Fruit fly (Drosophila melanogaster) whole organism, pupa: ENCODE measurements around the gene CG14014.

Experiments used
- CG10348 ChIP-seq: fragments of 200-800 bp; sonication (Bioruptor generic); IDR thresholded peaks from 2 replicates; pipeline ENCODE4 v1.3.6; 2022; ENCODE audit warnings: missing biosample characterization, missing genetic modification characterization
- CG12605 ChIP-seq: fragments of 200-800 bp; sonication (Bioruptor generic); IDR thresholded peaks from 2 replicates; pipeline ENCODE4 v1.3.6; 2022; ENCODE audit warnings: missing biosample characterization, missing genetic modification characterization
- CG13204 ChIP-seq: fragments of 200-800 bp; sonication (Bioruptor generic); optimal IDR thresholded peaks from 2 replicates; lab custom pipeline; 2018; ENCODE audit warnings: missing biosample characterization, mild to moderate bottlenecking, missing genetic modification characterization, moderate library complexity
- CG14655 ChIP-seq: fragments of 200-800 bp; sonication (Bioruptor generic); optimal IDR thresholded peaks from 3 replicates; lab custom pipeline; 2017; ENCODE audit warnings: mild to moderate bottlenecking, missing biosample characterization, missing genetic modification reagents, missing genetic modification characterization
- CG15710 ChIP-seq: fragments of 200-800 bp; sonication (Bioruptor generic); optimal IDR thresholded peaks from 2 replicates; lab custom pipeline; 2018; ENCODE audit warnings: missing biosample characterization, mild to moderate bottlenecking, missing genetic modification characterization, moderate library complexity
- CG17806 ChIP-seq: fragments of 200-800 bp; sonication (Bioruptor generic); optimal IDR thresholded peaks from 2 replicates; lab custom pipeline; 2018; ENCODE audit warnings: missing biosample characterization, mild to moderate bottlenecking, missing genetic modification characterization, moderate library complexity
- CG32121 ChIP-seq: fragments of 200-800 bp; sonication (Bioruptor generic); IDR thresholded peaks from 2 replicates; pipeline ENCODE4 v1.3.6; 2022; ENCODE audit warnings: missing biosample characterization, missing genetic modification characterization
- CG34367 ChIP-seq: fragments of 200-800 bp; sonication (Bioruptor generic); optimal IDR thresholded peaks from 2 replicates; lab custom pipeline; 2018; ENCODE audit warnings: missing biosample characterization, mild to moderate bottlenecking, missing genetic modification characterization
- CG4496 ChIP-seq: fragments of 200-800 bp; sonication (Bioruptor generic); IDR thresholded peaks from 3 replicates; pipeline ENCODE4 v1.3.6; 2022; ENCODE audit warnings: missing biosample characterization, missing genetic modification characterization
- CG8159 ChIP-seq: fragments of 200-800 bp; sonication (Bioruptor generic); optimal IDR thresholded peaks from 3 replicates; lab custom pipeline; 2018; ENCODE audit warnings: missing biosample characterization, mild to moderate bottlenecking, missing genetic modification characterization, moderate library complexity
- CG8301 ChIP-seq: fragments of 200-800 bp; sonication (Bioruptor generic); optimal IDR thresholded peaks from 2 replicates; lab custom pipeline; 2018; ENCODE audit warnings: missing biosample characterization, mild to moderate bottlenecking, missing genetic modification characterization
- CG9948 ChIP-seq: fragments of 200-800 bp; sonication (Bioruptor generic); optimal IDR thresholded peaks from 2 replicates; lab custom pipeline; 2018; ENCODE audit warnings: missing biosample characterization, mild to moderate bottlenecking, missing genetic modification characterization, moderate library complexity
- D1 ChIP-seq: fragments of 200-800 bp; sonication (Bioruptor generic); optimal IDR thresholded peaks from 2 replicates; lab custom pipeline; 2018; ENCODE audit warnings: missing biosample characterization, mild to moderate bottlenecking, missing genetic modification characterization, moderate library complexity
- EcR ChIP-seq: fragments of 200-800 bp; sonication (Bioruptor generic); optimal IDR thresholded peaks from 3 replicates; lab custom pipeline; 2019; ENCODE audit warnings: missing biosample characterization, missing genetic modification characterization, mild to moderate bottlenecking, moderate library complexity, missing genetic modification reagents
- Ets98B ChIP-seq: fragments of 200-800 bp; sonication (Bioruptor generic); IDR thresholded peaks from 2 replicates; pipeline ENCODE4 v1.3.6; 2022; ENCODE audit warnings: missing biosample characterization, missing genetic modification characterization
- Pif1A ChIP-seq: fragments of 200-800 bp; sonication (Bioruptor generic); optimal IDR thresholded peaks from 3 replicates; lab custom pipeline; 2016; ENCODE audit warnings: missing biosample characterization, missing genetic modification characterization
- Pif1B ChIP-seq: fragments of 200-800 bp; sonication (Bioruptor generic); optimal IDR thresholded peaks from 3 replicates; lab custom pipeline; 2016; ENCODE audit warnings: missing biosample characterization, missing genetic modification characterization
- Snoo ChIP-seq: fragments of 200-800 bp; sonication (Bioruptor generic); optimal IDR thresholded peaks from 3 replicates; lab custom pipeline; 2017; ENCODE audit warnings: missing biosample characterization, mild to moderate bottlenecking, missing genetic modification characterization, inconsistent platforms
- fd96Ca ChIP-seq: fragments of 200-800 bp; sonication (Bioruptor generic); IDR thresholded peaks from 3 replicates; pipeline ENCODE4 v1.3.6; 2022; ENCODE audit warnings: missing biosample characterization, missing genetic modification characterization
- gl ChIP-seq: fragments of 200-800 bp; sonication (Bioruptor generic); optimal IDR thresholded peaks from 2 replicates; lab custom pipeline; 2018; ENCODE audit warnings: missing biosample characterization, mild to moderate bottlenecking, missing genetic modification characterization
- rn ChIP-seq: fragments of 200-800 bp; sonication (Bioruptor generic); IDR thresholded peaks from 2 replicates; pipeline ENCODE4 v1.3.6; 2022; ENCODE audit warnings: missing biosample characterization, missing genetic modification characterization

CG14014 gene

dm6 chr2L:5567103-5567502 is 16.5 kb upstream of the CG14014 start:
- TF ChIP-seq CG15710 (peak; percentile 64), Pif1A (peak; percentile 20), CG14655 (GFP tag; lab: Kevin White, UChicago) (peak; percentile 63), Pif1B (GFP tag; lab: Kevin White, UChicago) (peak; percentile 0), gl (no peak), CG34367 (peak; percentile 30), CG4496 (GFP tag; lab: Robert Waterston, UW) (peak; percentile 89), CG17806 (peak; percentile 60), CG32121 (GFP tag; lab: Robert Waterston, UW) (peak; percentile 72; the same call in 1 of the 2 replicates), fd96Ca (GFP tag; lab: Robert Waterston, UW) (peak; percentile 44; the same call in 1 of the 3 replicates), CG8301 (tag; lab: Kevin White, UChicago) (peak; percentile 63), CG12605 (GFP tag; lab: Robert Waterston, UW) (peak; percentile 81), EcR (GFP tag; lab: Kevin White, UChicago) (no peak), CG10348 (GFP tag; lab: Robert Waterston, UW) (no peak), CG8159 (peak; percentile 71), D1 (no peak), CG13204 (GFP tag; lab: Kevin White, UChicago) (no peak), Ets98B (peak; percentile 84), Snoo (tag; lab: Kevin White, UChicago) (no peak), rn (GFP tag; lab: Robert Waterston, UW) (peak; percentile 40; the same call in 1 of the 2 replicates), CG9948 (tag; lab: Kevin White, UChicago) (peak; percentile 57)

DNA sequence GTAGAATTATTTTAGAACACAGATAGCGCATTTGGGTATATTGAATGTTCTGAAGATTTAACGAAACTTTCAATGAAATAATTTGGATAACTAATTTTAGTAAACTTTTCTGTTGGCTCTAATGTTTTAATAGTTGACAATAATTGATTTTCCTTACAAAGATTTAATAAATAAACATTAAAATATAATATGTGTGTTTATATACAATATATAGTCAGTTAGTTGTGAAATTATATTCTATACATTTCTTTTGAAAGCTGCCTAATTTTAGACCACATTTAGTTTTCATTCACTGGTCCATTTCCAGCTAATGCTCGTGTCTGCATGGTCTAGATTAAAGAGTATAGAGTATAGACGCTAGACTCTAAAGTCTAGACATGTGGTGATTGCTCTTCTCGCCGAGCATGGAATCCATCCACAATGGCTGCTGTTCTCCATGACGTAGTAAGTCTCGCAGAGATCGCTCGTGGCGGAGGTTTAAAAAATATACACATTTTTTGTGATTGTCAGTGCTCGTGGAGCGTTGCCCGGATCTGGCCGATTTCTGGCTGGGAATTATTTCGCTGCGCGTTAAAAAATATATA is 8.3 kb upstream of the CG14014 start, which contains the start of gene GluRIIB:
Gene GluRIIB, plus strand, starts transcription at position 534 of the 584 bp plus-strand sequence.
- peak; percentile 20 for TF ChIP-seq CG14655 (GFP tag; lab: Kevin White, UChicago)
- no peak for TF ChIP-seq CG17806
- no peak for TF ChIP-seq CG15710
- no peak for TF ChIP-seq CG12605 (GFP tag; lab: Robert Waterston, UW)
- TF ChIP-seq CG32121 (GFP tag; lab: Robert Waterston, UW) = no peak
- no peak for TF ChIP-seq CG8159
- TF ChIP-seq rn (GFP tag; lab: Robert Waterston, UW) = no peak
- no peak for TF ChIP-seq CG8301 (tag; lab: Kevin White, UChicago)

DNA sequence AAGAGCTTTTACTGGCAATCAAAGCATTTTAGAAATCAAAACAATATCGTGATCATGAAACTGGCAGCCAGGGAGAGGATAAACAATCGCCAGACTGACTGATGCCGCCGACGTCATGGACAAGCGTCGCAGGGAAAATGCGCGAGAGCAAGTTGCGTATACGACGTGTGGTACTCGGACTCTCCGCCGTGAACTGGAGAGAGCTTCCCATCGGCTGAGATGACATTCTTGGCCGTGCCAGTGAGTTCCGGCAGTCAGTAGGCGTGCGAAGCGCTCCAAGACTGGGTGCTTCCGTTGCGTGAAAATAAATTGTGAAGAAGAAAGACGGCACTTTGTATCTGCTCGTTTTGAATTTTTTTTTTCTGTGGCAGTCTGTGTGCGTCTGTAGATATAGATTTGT is 4.2 kb upstream of the CG14014 start, which contains the start of gene GluRIIA:
Gene GluRIIA, plus strand, starts transcription at position 255 of the 400 bp plus-strand sequence.
- TF ChIP-seq CG8159 (no peak), fd96Ca (GFP tag; lab: Robert Waterston, UW) (no peak), gl (no peak)
- TF ChIP-seq, all 21 proteins: peak for 0

DNA sequence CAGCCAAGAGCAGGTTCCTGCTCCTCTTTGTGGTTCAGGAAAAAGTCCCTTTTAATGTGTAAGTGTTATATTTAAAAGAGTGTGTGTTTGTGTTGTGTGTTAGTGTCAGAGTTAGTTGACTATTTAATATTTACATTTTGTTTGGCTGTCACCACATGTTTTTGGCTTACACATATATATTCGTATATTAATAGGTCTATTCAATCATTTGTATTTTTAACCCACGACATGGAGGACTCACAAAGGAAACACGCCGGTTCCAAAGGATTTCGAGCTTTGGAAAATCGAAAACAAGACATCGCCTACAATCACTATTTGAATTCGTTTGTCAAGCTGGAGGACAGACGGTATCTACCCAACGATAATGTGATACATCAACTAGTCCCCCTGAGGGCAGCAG is 3.1 kb upstream of the CG14014 start, which contains the start of the genes CG14013 and CG14017:
Gene CG14013, minus strand, starts transcription at position 101 of the 400 bp plus-strand sequence.
Gene CG14017, plus strand, starts transcription at position 148 of the 400 bp plus-strand sequence.
- TF ChIP-seq gl = no peak
- TF ChIP-seq CG8301 (tag; lab: Kevin White, UChicago) = no peak
- no peak for TF ChIP-seq CG8159
- no peak for TF ChIP-seq CG12605 (GFP tag; lab: Robert Waterston, UW)
- TF ChIP-seq Snoo (tag; lab: Kevin White, UChicago) = no peak
- TF ChIP-seq EcR (GFP tag; lab: Kevin White, UChicago) = no peak
- TF ChIP-seq CG17806 = no peak
- TF ChIP-seq Ets98B = no peak
- TF ChIP-seq CG10348 (GFP tag; lab: Robert Waterston, UW) = no peak
- TF ChIP-seq CG15710 = no peak
- no peak for TF ChIP-seq fd96Ca (GFP tag; lab: Robert Waterston, UW)
- TF ChIP-seq rn (GFP tag; lab: Robert Waterston, UW) = no peak
- TF ChIP-seq Pif1A = no peak
- no peak for TF ChIP-seq D1
- no peak for TF ChIP-seq CG13204 (GFP tag; lab: Kevin White, UChicago)
- TF ChIP-seq CG9948 (tag; lab: Kevin White, UChicago) = no peak
- no peak for TF ChIP-seq Pif1B (GFP tag; lab: Kevin White, UChicago)
- TF ChIP-seq CG34367 = no peak
- TF ChIP-seq CG4496 (GFP tag; lab: Robert Waterston, UW) = no peak
- no peak for TF ChIP-seq CG32121 (GFP tag; lab: Robert Waterston, UW)
- TF ChIP-seq, all 21 proteins: peak for 0

DNA sequence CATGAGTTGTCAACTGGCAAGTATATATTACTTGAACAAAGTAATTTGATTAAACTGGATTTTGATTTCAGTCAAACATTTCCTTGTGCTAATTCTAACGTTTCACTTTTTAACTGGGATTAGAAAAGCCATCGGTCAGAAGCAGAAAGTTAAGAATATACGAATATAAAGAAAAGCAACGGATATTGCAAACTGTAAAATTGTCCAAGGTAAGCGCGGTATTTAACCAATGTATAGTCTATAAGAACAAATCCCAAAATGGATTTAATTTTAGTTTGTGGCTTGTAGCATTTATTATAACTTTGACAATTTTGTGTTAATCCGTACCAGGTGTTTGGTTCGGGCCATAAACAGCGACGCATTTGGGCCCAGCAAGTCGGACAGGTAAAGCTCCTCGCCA is 903 bp upstream of the CG14014 start, which contains the start of gene CG18269:
Gene CG18269, plus strand, starts transcription at position 301 of the 400 bp plus-strand sequence.
- no peak for TF ChIP-seq CG4496 (GFP tag; lab: Robert Waterston, UW)
- no peak for TF ChIP-seq EcR (GFP tag; lab: Kevin White, UChicago)
- no peak for TF ChIP-seq CG34367
- TF ChIP-seq CG8159 = no peak
- TF ChIP-seq Ets98B = no peak
- no peak for TF ChIP-seq fd96Ca (GFP tag; lab: Robert Waterston, UW)
- TF ChIP-seq CG14655 (GFP tag; lab: Kevin White, UChicago) = no peak
- no peak for TF ChIP-seq CG17806
- no peak for TF ChIP-seq CG9948 (tag; lab: Kevin White, UChicago)
- no peak for TF ChIP-seq rn (GFP tag; lab: Robert Waterston, UW)
- TF ChIP-seq Pif1B (GFP tag; lab: Kevin White, UChicago) = no peak
- TF ChIP-seq CG15710 = no peak
- no peak for TF ChIP-seq Snoo (tag; lab: Kevin White, UChicago)
- TF ChIP-seq CG10348 (GFP tag; lab: Robert Waterston, UW) = no peak
- no peak for TF ChIP-seq D1
- no peak for TF ChIP-seq Pif1A
- TF ChIP-seq CG32121 (GFP tag; lab: Robert Waterston, UW) = no peak
- no peak for TF ChIP-seq CG8301 (tag; lab: Kevin White, UChicago)

dm6 chr2L:5547288-5547777 is 3.3 kb downstream of the CG14014 start:
- no peak for TF ChIP-seq rn (GFP tag; lab: Robert Waterston, UW)
- TF ChIP-seq Ets98B = no peak
- no peak for TF ChIP-seq CG34367
- no peak for TF ChIP-seq CG12605 (GFP tag; lab: Robert Waterston, UW)
- TF ChIP-seq CG15710 = no peak
- no peak for TF ChIP-seq CG10348 (GFP tag; lab: Robert Waterston, UW)
- no peak for TF ChIP-seq gl
- TF ChIP-seq EcR (GFP tag; lab: Kevin White, UChicago) = no peak
- no peak for TF ChIP-seq CG13204 (GFP tag; lab: Kevin White, UChicago)
- TF ChIP-seq Pif1B (GFP tag; lab: Kevin White, UChicago) = no peak
- no peak for TF ChIP-seq fd96Ca (GFP tag; lab: Robert Waterston, UW)
- TF ChIP-seq CG8301 (tag; lab: Kevin White, UChicago) = no peak
- TF ChIP-seq CG32121 (GFP tag; lab: Robert Waterston, UW) = no peak
- no peak for TF ChIP-seq D1
- no peak for TF ChIP-seq CG17806
